Worm (Caenorhabditis elegans) whole organism, young adult: Measurements from ENCODE around the gene fut-3.

Source experiments
- B0019.2 ChIP-seq: fragments of 200-800 bp; sonication (Bioruptor generic); conservative IDR thresholded peaks from 2 replicates; pipeline ENCODE4 v1.3.6; 2022; ENCODE audit warnings: missing genetic modification reagents, missing genetic modification characterization, missing compliant biosample characterization
- B0261.1 ChIP-seq: sonication (generic microtip); optimal IDR thresholded peaks from 2 replicates; lab custom pipeline; 2016; ENCODE audit warnings: mild to moderate bottlenecking, missing genetic modification characterization, moderate library complexity, missing compliant biosample characterization
- B0336.3 ChIP-seq: fragments of 200-800 bp; sonication (Bioruptor generic); IDR thresholded peaks from 2 replicates; pipeline ENCODE4 v1.3.6; 2022; ENCODE audit warnings: missing genetic modification characterization, missing compliant biosample characterization
- C06A6.2 ChIP-seq: fragments of 200-800 bp; sonication (Bioruptor generic); conservative IDR thresholded peaks from 2 replicates; pipeline ENCODE4 v1.3.6; 2022; ENCODE audit warnings: missing genetic modification characterization, missing compliant biosample characterization
- F33H1.4 ChIP-seq: fragments of 200-800 bp; sonication (Bioruptor generic); IDR thresholded peaks from 2 replicates; pipeline ENCODE4 v1.3.6; 2022; ENCODE audit warnings: missing genetic modification reagents, missing genetic modification characterization, missing compliant biosample characterization
- F52B5.7 ChIP-seq: sonication (generic microtip); optimal IDR thresholded peaks from 2 replicates; lab custom pipeline; 2016; ENCODE audit warnings: mild to moderate bottlenecking, missing genetic modification characterization, missing compliant biosample characterization
- T26A5.8 ChIP-seq: sonication (generic microtip); optimal IDR thresholded peaks from 2 replicates; lab custom pipeline; 2016; ENCODE audit warnings: missing genetic modification characterization, missing compliant biosample characterization
- Y56A3A.18 ChIP-seq: fragments of 200-800 bp; sonication (Bioruptor generic); IDR thresholded peaks from 2 replicates; pipeline ENCODE4 v1.3.6; 2022; ENCODE audit warnings: missing genetic modification reagents, missing genetic modification characterization, missing compliant biosample characterization
- akir-1 ChIP-seq: fragments of 200-800 bp; sonication (Bioruptor generic); optimal IDR thresholded peaks from 2 replicates; lab custom pipeline; 2018; ENCODE audit warnings: mild to moderate bottlenecking, missing genetic modification characterization, moderate library complexity, missing compliant biosample characterization
- atf-7 ChIP-seq: sonication (generic microtip); optimal IDR thresholded peaks from 2 replicates; lab custom pipeline; 2017; ENCODE audit warnings: mild to moderate bottlenecking, missing genetic modification characterization, missing compliant biosample characterization
- attf-3 ChIP-seq: fragments of 200-800 bp; sonication (Bioruptor generic); conservative IDR thresholded peaks from 2 replicates; pipeline ENCODE4 v1.3.6; 2022; ENCODE audit warnings: missing genetic modification reagents, missing genetic modification characterization, missing compliant biosample characterization
- attf-5 ChIP-seq: fragments of 200-800 bp; sonication (Bioruptor generic); optimal IDR thresholded peaks from 2 replicates; lab custom pipeline; 2018; ENCODE audit warnings: mild to moderate bottlenecking, missing genetic modification characterization, missing compliant biosample characterization
- attf-6 ChIP-seq: fragments of 200-800 bp; sonication (Bioruptor generic); IDR thresholded peaks from 2 replicates; pipeline ENCODE4 v1.3.6; 2022; ENCODE audit warnings: missing genetic modification reagents, missing genetic modification characterization, missing compliant biosample characterization
- bed-1 ChIP-seq: fragments of 200-800 bp; sonication (Bioruptor generic); IDR thresholded peaks from 2 replicates; pipeline ENCODE4 v1.3.6; 2022; ENCODE audit warnings: missing genetic modification reagents, missing genetic modification characterization, missing compliant biosample characterization
- ceh-40 ChIP-seq: fragments of 200-800 bp; sonication (Bioruptor generic); IDR thresholded peaks from 2 replicates; pipeline ENCODE4 v1.3.6; 2022; ENCODE audit warnings: missing genetic modification characterization, missing compliant biosample characterization
- ceh-79 ChIP-seq: sonication (generic microtip); optimal IDR thresholded peaks from 2 replicates; lab custom pipeline; 2017; ENCODE audit warnings: mild to moderate bottlenecking, missing genetic modification characterization, missing compliant biosample characterization
- ceh-91 ChIP-seq: fragments of 200-800 bp; sonication (Bioruptor generic); IDR thresholded peaks from 2 replicates; pipeline ENCODE4 v1.3.6; 2022; ENCODE audit warnings: missing genetic modification reagents, missing genetic modification characterization, missing compliant biosample characterization
- dox-1 ChIP-seq: fragments of 200-800 bp; sonication (Bioruptor generic); IDR thresholded peaks from 2 replicates; pipeline ENCODE4 v1.3.6; 2022; ENCODE audit warnings: missing genetic modification reagents, missing genetic modification characterization, missing compliant biosample characterization
- efl-1 ChIP-seq: fragments of 150-350 bp; optimal IDR thresholded peaks from 2 replicates; lab custom pipeline; 2014; ENCODE audit warnings: missing biosample characterization, missing genetic modification reagents, missing genetic modification characterization
- egl-18 ChIP-seq: fragments of 200-800 bp; sonication (Bioruptor generic); IDR thresholded peaks from 2 replicates; pipeline ENCODE4 v1.3.6; 2022; ENCODE audit warnings: missing genetic modification reagents, missing genetic modification characterization, missing compliant biosample characterization
- fkh-3 ChIP-seq: sonication (generic microtip); optimal IDR thresholded peaks from 2 replicates; lab custom pipeline; 2016; ENCODE audit warnings: mild to moderate bottlenecking, missing genetic modification characterization, missing compliant biosample characterization
- him-1 ChIP-seq: sonication (generic microtip); optimal IDR thresholded peaks from 2 replicates; lab custom pipeline; 2016; ENCODE audit warnings: missing genotype, missing genetic modification reagents, missing genetic modification characterization, missing compliant biosample characterization
- hmg-1.2 ChIP-seq: fragments of 200-800 bp; sonication (Bioruptor generic); IDR thresholded peaks from 2 replicates; pipeline ENCODE4 v1.3.6; 2022; ENCODE audit warnings: missing genetic modification reagents, missing genetic modification characterization, missing compliant biosample characterization
- hsf-1 ChIP-seq: fragments of 200-800 bp; sonication (Bioruptor generic); IDR thresholded peaks from 2 replicates; pipeline ENCODE4 v1.3.6; 2022; ENCODE audit warnings: missing genetic modification reagents, missing genetic modification characterization, missing compliant biosample characterization
- lin-26 ChIP-seq: fragments of 200-800 bp; sonication (Bioruptor generic); IDR thresholded peaks from 2 replicates; pipeline ENCODE4 v1.3.6; 2022; ENCODE audit warnings: missing genetic modification reagents, missing genetic modification characterization, missing compliant biosample characterization
- lin-40 ChIP-seq: sonication (generic microtip); optimal IDR thresholded peaks from 2 replicates; lab custom pipeline; 2016; ENCODE audit warnings: missing genetic modification characterization, mild to moderate bottlenecking, missing compliant biosample characterization, missing genotype, missing genetic modification reagents
- lin-54 ChIP-seq: fragments of 200-800 bp; sonication (Bioruptor generic); optimal IDR thresholded peaks from 2 replicates; lab custom pipeline; 2018; ENCODE audit warnings: mild to moderate bottlenecking, missing genetic modification characterization, missing compliant biosample characterization
- lir-1 ChIP-seq: fragments of 200-800 bp; sonication (Bioruptor generic); conservative IDR thresholded peaks from 2 replicates; pipeline ENCODE4 v1.3.6; 2022; ENCODE audit warnings: missing genetic modification reagents, missing genetic modification characterization, missing compliant biosample characterization
- lsl-1 ChIP-seq: fragments of 200-800 bp; sonication (Bioruptor generic); optimal IDR thresholded peaks from 2 replicates; lab custom pipeline; 2018; ENCODE audit warnings: mild to moderate bottlenecking, missing genetic modification characterization, moderate library complexity, missing compliant biosample characterization
- madf-10 ChIP-seq: sonication (generic microtip); optimal IDR thresholded peaks from 2 replicates; lab custom pipeline; 2016; ENCODE audit warnings: mild to moderate bottlenecking, missing genetic modification characterization, missing compliant biosample characterization
- madf-3 ChIP-seq: fragments of 200-800 bp; sonication (Bioruptor generic); IDR thresholded peaks from 2 replicates; pipeline ENCODE4 v1.3.6; 2022; ENCODE audit warnings: missing genetic modification reagents, missing genetic modification characterization, missing compliant biosample characterization
- nhr-179 ChIP-seq: sonication (generic microtip); optimal IDR thresholded peaks from 2 replicates; lab custom pipeline; 2016; ENCODE audit warnings: mild to moderate bottlenecking, missing genetic modification characterization, missing compliant biosample characterization
- nhr-27 ChIP-seq: fragments of 200-800 bp; sonication (Bioruptor generic); optimal IDR thresholded peaks from 2 replicates; lab custom pipeline; 2018; ENCODE audit warnings: mild to moderate bottlenecking, missing genetic modification characterization, moderate library complexity, missing compliant biosample characterization
- nhr-80 ChIP-seq: sonication (generic microtip); optimal IDR thresholded peaks from 2 replicates; lab custom pipeline; 2016; ENCODE audit warnings: missing genetic modification characterization, missing compliant biosample characterization
- rcor-1 ChIP-seq: fragments of 200-800 bp; sonication (Bioruptor generic); IDR thresholded peaks from 2 replicates; pipeline ENCODE4 v1.3.6; 2022; ENCODE audit warnings: missing genetic modification reagents, missing genetic modification characterization, missing compliant biosample characterization
- rec-8 ChIP-seq, 2 experiments: sonication (generic microtip); optimal IDR thresholded peaks; 2 replicates each; lab custom pipeline; 2016; ENCODE audit warnings: mild to moderate bottlenecking in 2 of 2, missing genetic modification characterization in 2 of 2, missing genetic modification reagents in 2 of 2, missing genotype in 2 of 2, missing biosample characterization in 1 of 2, missing compliant biosample characterization in 1 of 2, moderate library complexity in 1 of 2
- rpc-1 ChIP-seq, 2 experiments: fragments of 150-350 bp in 1 of 2; sonication (generic microtip) in 1 of 2; optimal IDR thresholded peaks; 2 replicates each; lab custom pipeline; 2014 to 2018; ENCODE audit warnings: missing biosample characterization in 1 of 2, missing genetic modification characterization in 1 of 2, missing genetic modification reagents in 1 of 2, missing genotype in 1 of 2
- snpc-1.3 ChIP-seq: sonication (generic microtip); optimal IDR thresholded peaks from 2 replicates; lab custom pipeline; 2017; ENCODE audit warnings: missing genetic modification characterization, mild to moderate bottlenecking, missing compliant biosample characterization, antibody characterized with exemption, moderate library complexity, missing genotype, missing genetic modification reagents; ENCODE audit not compliant: insufficient read depth
- tbp1 ChIP-seq: fragments of 200-800 bp; sonication (Bioruptor generic); optimal IDR thresholded peaks from 2 replicates; lab custom pipeline; 2018; ENCODE audit warnings: mild to moderate bottlenecking, missing genetic modification characterization, missing compliant biosample characterization
- tbx-9 ChIP-seq: sonication (generic microtip); optimal IDR thresholded peaks from 2 replicates; lab custom pipeline; 2016; ENCODE audit warnings: borderline replicate concordance, missing genetic modification characterization, inconsistent platforms, missing compliant biosample characterization
- unc-130 ChIP-seq: sonication (generic microtip); optimal IDR thresholded peaks from 2 replicates; lab custom pipeline; 2016; ENCODE audit warnings: missing genetic modification reagents, missing genetic modification characterization, missing compliant biosample characterization
- unc-62 ChIP-seq: fragments of 150-350 bp; optimal IDR thresholded peaks from 2 replicates; lab custom pipeline; 2014; ENCODE audit warnings: missing biosample characterization, missing genetic modification reagents, missing genetic modification characterization
- zfh-2 ChIP-seq: fragments of 200-800 bp; sonication (Bioruptor generic); conservative IDR thresholded peaks from 2 replicates; pipeline ENCODE4 v1.3.6; 2022; ENCODE audit warnings: missing genetic modification reagents, missing genetic modification characterization, missing compliant biosample characterization
- ztf-26 ChIP-seq: sonication (generic microtip); optimal IDR thresholded peaks from 2 replicates; lab custom pipeline; 2017; ENCODE audit warnings: missing genetic modification characterization, missing compliant biosample characterization
- ztf-6 ChIP-seq: fragments of 200-800 bp; sonication (Bioruptor generic); IDR thresholded peaks from 2 replicates; pipeline ENCODE4 v1.3.6; 2022; ENCODE audit warnings: missing genetic modification reagents, missing genetic modification characterization, missing compliant biosample characterization

Gene fut-3

DNA sequence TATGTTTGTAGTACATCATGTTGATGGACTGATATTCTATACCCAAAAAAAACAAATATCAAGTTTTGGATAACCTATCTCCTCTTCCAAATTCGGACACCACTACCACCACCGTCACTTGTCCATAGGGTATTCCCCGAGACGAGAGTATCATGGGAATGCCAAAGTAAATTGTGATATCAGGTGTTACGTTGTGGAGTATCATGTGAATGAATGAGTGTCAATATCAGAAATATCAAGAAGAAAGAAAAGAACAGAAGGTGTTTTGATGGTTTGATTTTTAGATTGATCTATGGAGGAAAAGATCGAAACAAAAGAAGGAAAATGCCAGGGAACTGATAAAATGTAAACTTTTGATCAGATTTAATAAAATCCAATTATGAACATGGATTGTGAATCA, 38.7 kb upstream of the fut-3 start (continued):
- TF ChIP-seq lin-40 (tag; lab: Kevin White, UChicago) (no peak), ceh-91 (GFP tag; lab: Robert Waterston, UW) (no peak), B0019.2 (GFP tag; lab: Robert Waterston, UW) (no peak), unc-62 (no peak), F33H1.4 (GFP tag; lab: Robert Waterston, UW) (no peak), akir-1 (GFP tag; lab: Kevin White, UChicago) (no peak), ceh-40 (GFP tag; lab: Robert Waterston, UW) (no peak), attf-3 (GFP tag; lab: Robert Waterston, UW) (no peak), bed-1 (no peak), T26A5.8 (tag; lab: Kevin White, UChicago) (no peak), nhr-80 (tag; lab: Kevin White, UChicago) (peak; percentile 58), nhr-27 (no peak), ceh-79 (no peak), C06A6.2 (GFP tag; lab: Robert Waterston, UW) (no peak), lin-54 (GFP tag; lab: Kevin White, UChicago) (no peak), zfh-2 (GFP tag; lab: Robert Waterston, UW) (no peak), atf-7 (tag; lab: Kevin White, UChicago) (peak; percentile 41), egl-18 (GFP tag; lab: Robert Waterston, UW) (no peak), rcor-1 (GFP tag; lab: Robert Waterston, UW) (no peak), efl-1 (no peak), snpc-1.3 (no peak), dox-1 (GFP tag; lab: Robert Waterston, UW) (no peak), madf-3 (GFP tag; lab: Robert Waterston, UW) (no peak), him-1 (no peak), ztf-26 (tag; lab: Kevin White, UChicago) (peak; percentile 11), nhr-179 (no peak), B0261.1 (tag; lab: Kevin White, UChicago) (no peak), attf-6 (GFP tag; lab: Robert Waterston, UW) (no peak), Y56A3A.18 (no peak), ztf-6 (GFP tag; lab: Robert Waterston, UW) (no peak), rpc-1 (optimal IDR thresholded peaks at IDR 0.05; lab: Kevin White, UChicago) (no peak), rpc-1 (tag; optimal IDR thresholded peaks at IDR 0.05; lab: Kevin White, UChicago) (no peak), lsl-1 (GFP tag; lab: Kevin White, UChicago) (no peak), hsf-1 (no peak), madf-10 (tag; lab: Kevin White, UChicago) (no peak), tbx-9 (tag; lab: Kevin White, UChicago) (no peak), fkh-3 (tag; lab: Kevin White, UChicago) (no peak), lir-1 (GFP tag; lab: Robert Waterston, UW) (no peak), lin-26 (GFP tag; lab: Robert Waterston, UW) (peak; percentile 51; the same call in 1 of the 2 replicates), unc-130 (GFP tag; lab: Kevin White, UChicago) (no peak), attf-5 (GFP tag; lab: Kevin White, UChicago) (peak; percentile 37), tbp1 (GFP tag; lab: Kevin White, UChicago) (peak; percentile 29), rec-8 (tag; optimal IDR thresholded peaks at IDR 0.05; lab: Kevin White, UChicago) (no peak), hmg-1.2 (GFP tag; lab: Robert Waterston, UW) (no peak), F52B5.7 (tag; lab: Kevin White, UChicago) (no peak), B0336.3 (GFP tag; lab: Robert Waterston, UW) (0 out of 2 replicates have a peak, but pooled peaks have one; percentile 20)
